Worm (Caenorhabditis elegans): Measurements from ENCODE around the gene F13B12.7.

ce11 chrIV:10467347-10467746, 23.7 kb downstream of the F13B12.7 start:
- TF ChIP-seq pha-4 (tag; optimal IDR thresholded peaks at IDR 0.05) (peak; percentile 2), skn-1 (tag; optimal IDR thresholded peaks at IDR 0.05) (no peak), elt-2 (tag; optimal IDR thresholded peaks at IDR 0.05) (peak; percentile 66), lin-39 (tag; optimal IDR thresholded peaks at IDR 0.05) (no peak), unc-62 (GFP tag; optimal IDR thresholded peaks at IDR 0.05) (no peak), ZK546.5 (tag; optimal IDR thresholded peaks at IDR 0.05) (no peak)

All from whole organism, L3 larva.